Worm (Caenorhabditis elegans) whole organism, midembryonic: Measurements from ENCODE around the gene R07B7.8.

Experiments
- T22C8.4 ChIP-seq: fragments of 200-800 bp; sonication (Bioruptor generic); IDR thresholded peaks from 2 replicates; pipeline ENCODE4 v1.3.6; 2022; ENCODE audit warnings: missing genetic modification characterization, missing compliant biosample characterization
- cog-1 ChIP-seq: sonication (generic microtip); optimal IDR thresholded peaks from 2 replicates; lab custom pipeline; 2016; ENCODE audit warnings: missing genetic modification characterization, missing compliant biosample characterization
- flt-1 ChIP-seq: fragments of 200-800 bp; sonication (Bioruptor generic); IDR thresholded peaks from 2 replicates; pipeline ENCODE4 v1.3.6; 2022; ENCODE audit warnings: missing genetic modification characterization, missing compliant biosample characterization
- klf-2 ChIP-seq: fragments of 200-800 bp; sonication (Bioruptor generic); conservative IDR thresholded peaks from 2 replicates; pipeline ENCODE4 v1.3.6; 2022; ENCODE audit warnings: missing genetic modification reagents, missing genetic modification characterization, missing compliant biosample characterization
- med-1 ChIP-seq: sonication (generic microtip); optimal IDR thresholded peaks from 2 replicates; lab custom pipeline; 2017; ENCODE audit warnings: missing genetic modification characterization, mild to moderate bottlenecking, missing compliant biosample characterization, antibody characterized with exemption, missing genetic modification reagents; ENCODE audit not compliant: insufficient read depth
- ref-1 ChIP-seq: fragments of 200-800 bp; sonication (Bioruptor generic); conservative IDR thresholded peaks from 2 replicates; pipeline ENCODE4 v1.3.6; 2022; ENCODE audit warnings: missing genetic modification reagents, missing genetic modification characterization, missing compliant biosample characterization
- tab-1 ChIP-seq: fragments of 200-800 bp; sonication (Bioruptor generic); IDR thresholded peaks from 2 replicates; pipeline ENCODE4 v1.3.6; 2022; ENCODE audit warnings: missing genetic modification characterization, missing compliant biosample characterization
- ztf-23 ChIP-seq: fragments of 200-800 bp; sonication (Bioruptor generic); IDR thresholded peaks from 2 replicates; pipeline ENCODE4 v1.3.6; 2022; ENCODE audit warnings: missing genetic modification reagents, missing genetic modification characterization, missing compliant biosample characterization
- ztf-29 ChIP-seq: fragments of 200-800 bp; sonication (Bioruptor generic); IDR thresholded peaks from 2 replicates; pipeline ENCODE4 v1.3.6; 2022; ENCODE audit warnings: missing genetic modification reagents, missing genetic modification characterization, missing compliant biosample characterization

The R07B7.8 gene

DNA sequence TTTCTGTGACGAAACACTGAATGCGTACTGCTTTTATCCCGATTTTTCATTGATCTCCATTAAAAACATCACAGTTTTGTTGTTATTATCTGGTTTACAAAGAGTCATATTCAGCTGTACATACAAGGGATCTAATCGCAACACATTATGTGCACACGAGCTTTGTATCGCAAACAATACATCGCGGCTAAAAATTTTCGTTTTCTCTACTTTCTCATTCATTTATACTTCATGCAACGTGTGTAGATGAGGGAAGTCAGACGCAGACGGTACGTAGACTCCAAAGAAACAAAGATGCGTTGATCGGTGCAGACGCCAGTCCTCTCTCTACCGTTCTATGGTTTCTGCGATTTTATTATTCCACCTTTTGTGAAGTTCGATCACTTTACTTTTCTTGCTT is 22.7 kb upstream of the R07B7.8 start, which contains the start of gene nhr-136:
nhr-136 (plus strand) TSS at position 301 of the 400 bp plus-strand sequence.
- TF ChIP-seq cog-1 (no peak), med-1 (GFP tag; lab: Kevin White, UChicago) (no peak), ztf-29 (GFP tag; lab: Robert Waterston, UW) (no peak), T22C8.4 (GFP tag; lab: Robert Waterston, UW) (no peak), flt-1 (GFP tag; lab: Robert Waterston, UW) (no peak), klf-2 (no peak), tab-1 (GFP tag; lab: Robert Waterston, UW) (no peak), ref-1 (GFP tag; lab: Robert Waterston, UW) (no peak)

DNA sequence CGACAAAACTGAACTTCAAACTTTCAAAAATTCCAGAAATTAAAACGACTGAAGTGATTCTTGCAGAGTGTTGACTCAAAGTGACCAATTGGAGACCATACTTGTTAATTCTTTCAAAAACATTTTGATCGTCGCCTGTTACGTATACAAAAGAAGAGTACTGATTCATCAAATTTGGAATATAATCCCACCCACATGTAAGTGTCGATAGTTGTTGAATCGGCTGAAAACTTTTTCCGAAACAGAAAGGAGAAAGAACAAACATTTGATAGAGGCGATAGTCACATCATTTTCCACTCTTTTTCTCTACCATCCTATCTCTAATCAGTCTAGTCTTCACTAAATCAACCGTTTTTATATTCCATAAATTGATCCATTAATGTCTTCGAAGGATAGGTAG is 19.8 kb upstream of the R07B7.8 start, which contains the start of gene nhr-153:
nhr-153 (plus strand) TSS at position 301 of the 400 bp plus-strand sequence.
- TF ChIP-seq cog-1 (no peak), ztf-29 (GFP tag; lab: Robert Waterston, UW) (no peak), flt-1 (GFP tag; lab: Robert Waterston, UW) (no peak), ref-1 (GFP tag; lab: Robert Waterston, UW) (no peak), med-1 (GFP tag; lab: Kevin White, UChicago) (no peak), ztf-23 (GFP tag; lab: Robert Waterston, UW) (no peak), klf-2 (no peak), T22C8.4 (GFP tag; lab: Robert Waterston, UW) (no peak), tab-1 (GFP tag; lab: Robert Waterston, UW) (no peak)

ce11 chrV:12100794-12101343 is 16.8 kb upstream of the R07B7.8 start, which contains the start of gene nhr-154:
Gene nhr-154 (plus strand): TSS chrV:12101293.
- TF ChIP-seq klf-2 (no peak), ztf-23 (GFP tag; lab: Robert Waterston, UW) (no peak), ref-1 (GFP tag; lab: Robert Waterston, UW) (no peak), tab-1 (GFP tag; lab: Robert Waterston, UW) (no peak), T22C8.4 (GFP tag; lab: Robert Waterston, UW) (no peak), flt-1 (GFP tag; lab: Robert Waterston, UW) (no peak), ztf-29 (GFP tag; lab: Robert Waterston, UW) (no peak), med-1 (GFP tag; lab: Kevin White, UChicago) (no peak), cog-1 (no peak)

- no peak for TF ChIP-seq cog-1
- TF ChIP-seq flt-1 (GFP tag; lab: Robert Waterston, UW), result no peak
- TF ChIP-seq ztf-23 (GFP tag; lab: Robert Waterston, UW), result no peak
- no peak for TF ChIP-seq tab-1 (GFP tag; lab: Robert Waterston, UW)
- no peak for TF ChIP-seq med-1 (GFP tag; lab: Kevin White, UChicago)
- no peak for TF ChIP-seq ref-1 (GFP tag; lab: Robert Waterston, UW)
- TF ChIP-seq klf-2, result no peak
- no peak for TF ChIP-seq T22C8.4 (GFP tag; lab: Robert Waterston, UW)
- no peak for TF ChIP-seq ztf-29 (GFP tag; lab: Robert Waterston, UW)
Observed at ce11 chrV:12098123-12098522, 14.0 kb upstream of the R07B7.8 start, which contains the start of gene nhr-209. Gene nhr-209 (plus strand): TSS chrV:12098149.

DNA sequence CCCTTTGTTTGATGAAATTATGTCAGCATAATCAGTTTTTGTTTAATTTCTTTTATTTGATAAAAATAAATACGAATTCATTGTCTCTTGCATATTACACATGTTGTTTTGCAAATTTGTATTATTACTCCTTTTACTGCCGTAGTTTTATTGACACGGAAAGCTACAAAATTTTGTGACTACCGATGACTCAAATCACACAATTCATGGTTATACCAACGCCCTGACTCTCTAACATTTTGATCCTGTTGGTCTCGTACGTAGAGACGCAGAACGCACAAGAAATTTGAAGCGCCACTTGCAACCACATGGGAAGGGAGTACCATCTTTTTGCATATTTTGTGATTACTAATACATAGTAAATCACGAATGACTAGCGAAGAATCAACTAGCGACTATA is 11.7 kb upstream of the R07B7.8 start, which contains the start of gene nhr-207:
nhr-207 (plus strand) TSS at position 282 of the 400 bp plus-strand sequence.
- TF ChIP-seq T22C8.4 (GFP tag; lab: Robert Waterston, UW) (no peak), cog-1 (no peak), klf-2 (no peak), ztf-29 (GFP tag; lab: Robert Waterston, UW) (no peak), flt-1 (GFP tag; lab: Robert Waterston, UW) (no peak), med-1 (GFP tag; lab: Kevin White, UChicago) (no peak), ref-1 (GFP tag; lab: Robert Waterston, UW) (no peak), ztf-23 (GFP tag; lab: Robert Waterston, UW) (no peak), tab-1 (GFP tag; lab: Robert Waterston, UW) (no peak)

ce11 chrV:12094030-12094429 is 9.9 kb upstream of the R07B7.8 start, which contains the start of gene nhr-208:
Gene nhr-208 (plus strand): TSS chrV:12094317.
- TF ChIP-seq flt-1 (GFP tag; lab: Robert Waterston, UW), result no peak
- TF ChIP-seq T22C8.4 (GFP tag; lab: Robert Waterston, UW), result no peak
- no peak for TF ChIP-seq ztf-23 (GFP tag; lab: Robert Waterston, UW)
- no peak for TF ChIP-seq ztf-29 (GFP tag; lab: Robert Waterston, UW)
- TF ChIP-seq klf-2, result no peak
- no peak for TF ChIP-seq ref-1 (GFP tag; lab: Robert Waterston, UW)
- TF ChIP-seq cog-1, result no peak
- no peak for TF ChIP-seq tab-1 (GFP tag; lab: Robert Waterston, UW)
- TF ChIP-seq med-1 (GFP tag; lab: Kevin White, UChicago), result no peak

DNA sequence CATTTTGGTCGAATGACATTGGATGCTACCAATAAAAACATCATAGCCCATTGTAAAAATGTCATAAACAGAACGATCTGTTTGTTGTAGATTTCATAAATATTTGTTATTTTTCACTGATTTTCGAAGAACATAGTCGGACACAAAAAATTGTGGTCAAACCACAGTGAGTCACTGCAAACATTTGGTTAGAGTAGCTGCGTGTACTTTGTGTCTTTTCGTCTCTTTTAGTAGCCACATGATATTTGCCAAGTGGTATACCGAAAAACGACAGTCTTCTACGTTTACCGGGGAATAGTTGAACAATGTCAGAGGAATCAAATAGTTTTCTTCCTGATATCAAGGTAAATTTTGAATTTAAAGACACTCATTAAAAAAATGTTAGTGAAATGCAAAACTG is 7.6 kb upstream of the R07B7.8 start, which contains the start of gene nhr-206:
nhr-206 (plus strand) TSS at position 248 of the 400 bp plus-strand sequence.
- TF ChIP-seq med-1 (GFP tag; lab: Kevin White, UChicago) (no peak), ztf-29 (GFP tag; lab: Robert Waterston, UW) (no peak), ztf-23 (GFP tag; lab: Robert Waterston, UW) (no peak), klf-2 (no peak), T22C8.4 (GFP tag; lab: Robert Waterston, UW) (no peak), flt-1 (GFP tag; lab: Robert Waterston, UW) (no peak), tab-1 (GFP tag; lab: Robert Waterston, UW) (no peak), cog-1 (no peak)

DNA sequence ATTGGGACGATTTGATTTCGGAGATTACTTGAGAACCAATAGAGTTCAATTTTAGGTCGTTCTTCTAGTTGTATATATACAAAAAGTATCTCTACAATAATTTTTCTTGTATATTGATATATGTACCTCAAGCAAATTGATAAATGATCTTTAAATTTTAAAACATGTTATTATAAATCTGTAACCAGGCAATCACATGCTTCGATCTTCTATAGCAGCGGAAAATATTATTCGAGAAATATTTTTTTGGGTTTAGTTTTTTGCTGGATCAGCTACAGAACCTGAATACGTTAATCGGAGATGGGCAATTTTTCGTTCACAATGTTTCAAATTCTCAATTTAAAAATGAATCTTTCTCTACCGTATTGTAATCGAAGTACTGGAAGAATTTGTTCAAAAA is 4.7 kb upstream of the R07B7.8 start, which contains the start of gene R07B7.12:
R07B7.12 (plus strand) TSS at position 301 of the 400 bp plus-strand sequence.
- no peak for TF ChIP-seq tab-1 (GFP tag; lab: Robert Waterston, UW)
- no peak for TF ChIP-seq ztf-29 (GFP tag; lab: Robert Waterston, UW)
- TF ChIP-seq flt-1 (GFP tag; lab: Robert Waterston, UW), result no peak
- no peak for TF ChIP-seq ref-1 (GFP tag; lab: Robert Waterston, UW)
- TF ChIP-seq med-1 (GFP tag; lab: Kevin White, UChicago), result no peak
- no peak for TF ChIP-seq klf-2

DNA sequence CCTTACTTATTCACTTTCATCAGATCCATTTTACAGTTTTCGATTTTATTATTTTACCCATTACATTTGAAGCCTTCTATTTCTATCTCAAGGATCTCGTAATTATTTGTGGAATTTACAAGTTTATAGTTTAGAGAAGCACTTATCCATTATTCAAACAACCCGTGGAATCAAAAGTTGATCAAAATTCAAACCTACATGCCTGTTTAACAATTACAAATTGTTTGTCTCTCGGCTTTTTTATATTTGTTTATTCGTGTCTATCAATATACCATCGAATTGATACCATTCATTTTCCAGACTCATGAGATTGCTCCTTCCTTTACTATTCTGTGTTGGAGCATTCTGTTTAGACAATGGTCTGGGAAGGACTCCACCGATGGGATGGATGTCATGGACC is 2.8 kb upstream of the R07B7.8 start, which contains the start of gene gana-1:
gana-1 (plus strand) TSS at position 301 of the 400 bp plus-strand sequence.
- TF ChIP-seq cog-1 (no peak), med-1 (GFP tag; lab: Kevin White, UChicago) (no peak)
